Worm (Caenorhabditis elegans) whole organism, L3 larva: ENCODE data around the gene ttb-1.

Experiments
- R02D3.7 ChIP-seq: fragments of 150-350 bp; optimal IDR thresholded peaks from 2 replicates; lab custom pipeline; 2014; ENCODE audit warnings: missing biosample characterization, missing genetic modification characterization
- ZK546.5 ChIP-seq: sonication (generic microtip); optimal IDR thresholded peaks from 2 replicates; lab custom pipeline; 2017; ENCODE audit warnings: missing biosample characterization, missing genetic modification characterization
- aly-2 ChIP-seq: fragments of 150-350 bp; optimal IDR thresholded peaks from 2 replicates; lab custom pipeline; 2014; ENCODE audit warnings: missing biosample characterization, missing genetic modification characterization
- ceh-16 ChIP-seq: sonication (generic microtip); optimal IDR thresholded peaks from 2 replicates; lab custom pipeline; 2017; ENCODE audit warnings: missing biosample characterization, missing genetic modification characterization
- ceh-28 ChIP-seq: fragments of 150-350 bp; optimal IDR thresholded peaks from 2 replicates; lab custom pipeline; 2014; ENCODE audit warnings: missing biosample characterization, missing genetic modification reagents, missing genetic modification characterization
- ceh-82 ChIP-seq: fragments of 150-350 bp; optimal IDR thresholded peaks from 2 replicates; lab custom pipeline; 2014; ENCODE audit warnings: missing biosample characterization, missing genetic modification characterization
- ceh-9 ChIP-seq: sonication (generic microtip); optimal IDR thresholded peaks from 2 replicates; lab custom pipeline; 2018; ENCODE audit warnings: missing biosample characterization, missing genetic modification characterization
- daf-12 ChIP-seq: fragments of 150-350 bp; optimal IDR thresholded peaks from 2 replicates; lab custom pipeline; 2014; ENCODE audit warnings: missing biosample characterization, missing genetic modification reagents, missing genetic modification characterization
- egl-27 ChIP-seq: sonication (generic microtip); optimal IDR thresholded peaks from 4 replicates; lab custom pipeline; 2017; ENCODE audit warnings: missing biosample characterization, missing genetic modification reagents, missing genetic modification characterization
- egl-5 ChIP-seq: fragments of 150-350 bp; optimal IDR thresholded peaks from 2 replicates; lab custom pipeline; 2017; ENCODE audit warnings: missing biosample characterization, missing genetic modification reagents, missing genetic modification characterization, inconsistent platforms
- elt-1 ChIP-seq: fragments of 150-350 bp; optimal IDR thresholded peaks from 2 replicates; lab custom pipeline; 2014; ENCODE audit warnings: missing biosample characterization, missing genetic modification characterization
- elt-2 ChIP-seq: sonication (generic microtip); optimal IDR thresholded peaks from 2 replicates; lab custom pipeline; 2016; ENCODE audit warnings: missing genetic modification reagents, mild to moderate bottlenecking, missing genetic modification characterization, missing compliant biosample characterization
- elt-3 ChIP-seq, 3 experiments: fragments of 150-350 bp in 1 of 3; sonication (generic microtip) in 2 of 3; optimal IDR thresholded peaks; 2 replicates in 2 of 3; 4 replicates in 1 of 3; lab custom pipeline; 2014 to 2017; ENCODE audit warnings: missing biosample characterization in 3 of 3, missing genetic modification characterization in 3 of 3
- eor-1 ChIP-seq, 2 experiments: fragments of 150-350 bp; optimal IDR thresholded peaks; 2 replicates each; lab custom pipeline; 2014 to 2018; ENCODE audit warnings: missing biosample characterization in 2 of 2, missing genetic modification characterization in 2 of 2
- fkh-10 ChIP-seq: sonication (generic microtip); optimal IDR thresholded peaks from 2 replicates; lab custom pipeline; 2017; ENCODE audit warnings: missing biosample characterization, missing genetic modification reagents, missing genetic modification characterization
- fkh-2 ChIP-seq: fragments of 150-350 bp; optimal IDR thresholded peaks from 2 replicates; lab custom pipeline; 2014; ENCODE audit warnings: missing biosample characterization, missing genetic modification reagents, missing genetic modification characterization
- fos-1 ChIP-seq: fragments of 150-350 bp; optimal IDR thresholded peaks from 2 replicates; lab custom pipeline; 2014; ENCODE audit warnings: missing biosample characterization, missing genetic modification characterization
- hmg-11 ChIP-seq: sonication (generic microtip); optimal IDR thresholded peaks from 2 replicates; lab custom pipeline; 2016; ENCODE audit warnings: missing genetic modification characterization, missing compliant biosample characterization
- jun-1 ChIP-seq: fragments of 150-350 bp; optimal IDR thresholded peaks from 2 replicates; lab custom pipeline; 2014; ENCODE audit warnings: missing biosample characterization, missing genetic modification reagents, missing genetic modification characterization
- lin-15B ChIP-seq: fragments of 150-350 bp; optimal IDR thresholded peaks from 2 replicates; lab custom pipeline; 2014; ENCODE audit warnings: missing biosample characterization, missing genetic modification characterization
- lin-39 ChIP-seq: fragments of 150-350 bp; optimal IDR thresholded peaks from 2 replicates; lab custom pipeline; 2018; ENCODE audit warnings: missing biosample characterization, missing genetic modification reagents, missing genetic modification characterization
- lsy-12 ChIP-seq: sonication (generic microtip); optimal IDR thresholded peaks from 2 replicates; lab custom pipeline; 2016; ENCODE audit warnings: mild to moderate bottlenecking, missing genetic modification characterization, missing compliant biosample characterization
- mml-1 ChIP-seq: fragments of 150-350 bp; sonication (generic microtip); optimal IDR thresholded peaks from 3 replicates; lab custom pipeline; 2014; ENCODE audit warnings: missing biosample characterization, missing genetic modification characterization
- nfya-1 ChIP-seq: sonication (generic microtip); optimal IDR thresholded peaks from 2 replicates; lab custom pipeline; 2017; ENCODE audit warnings: missing genetic modification characterization, mild to moderate bottlenecking, missing compliant biosample characterization, antibody characterized with exemption, moderate library complexity; ENCODE audit not compliant: insufficient read depth
- nhr-12 ChIP-seq: fragments of 150-350 bp; optimal IDR thresholded peaks from 2 replicates; lab custom pipeline; 2014; ENCODE audit warnings: missing biosample characterization, missing genetic modification characterization
- nhr-23 ChIP-seq: fragments of 150-350 bp; optimal IDR thresholded peaks from 2 replicates; lab custom pipeline; 2014; ENCODE audit warnings: missing biosample characterization, missing genetic modification reagents, missing genetic modification characterization
- nhr-237 ChIP-seq: fragments of 150-350 bp; optimal IDR thresholded peaks from 2 replicates; lab custom pipeline; 2014; ENCODE audit warnings: missing biosample characterization, missing genetic modification characterization
- nhr-25 ChIP-seq: sonication (generic microtip); optimal IDR thresholded peaks from 2 replicates; lab custom pipeline; 2017; ENCODE audit warnings: missing biosample characterization, missing genetic modification characterization
- nhr-28 ChIP-seq: fragments of 150-350 bp; optimal IDR thresholded peaks from 2 replicates; lab custom pipeline; 2014; ENCODE audit warnings: missing biosample characterization, missing genetic modification characterization
- nhr-43 ChIP-seq: sonication (generic microtip); optimal IDR thresholded peaks from 2 replicates; lab custom pipeline; 2016; ENCODE audit warnings: mild to moderate bottlenecking, missing genetic modification characterization, missing compliant biosample characterization; ENCODE audit not compliant: poor library complexity, severe bottlenecking
- nhr-67 ChIP-seq: fragments of 150-350 bp; optimal IDR thresholded peaks from 2 replicates; lab custom pipeline; 2014; ENCODE audit warnings: missing biosample characterization, missing genetic modification characterization
- nhr-76 ChIP-seq: fragments of 150-350 bp; sonication (generic microtip); optimal IDR thresholded peaks from 5 replicates; lab custom pipeline; 2014; ENCODE audit warnings: missing biosample characterization, missing genetic modification characterization
- nhr-77 ChIP-seq: fragments of 150-350 bp; optimal IDR thresholded peaks from 2 replicates; lab custom pipeline; 2014; ENCODE audit warnings: missing biosample characterization, missing genetic modification characterization
- pha-4 ChIP-seq: fragments of 150-350 bp; optimal IDR thresholded peaks from 2 replicates; lab custom pipeline; 2014; ENCODE audit warnings: missing biosample characterization, missing genetic modification reagents, missing genetic modification characterization
- pqm-1 ChIP-seq: fragments of 150-350 bp; optimal IDR thresholded peaks from 2 replicates; lab custom pipeline; 2017; ENCODE audit warnings: missing biosample characterization, missing genetic modification characterization, inconsistent platforms
- sea-2 ChIP-seq: fragments of 150-350 bp; sonication (generic microtip); optimal IDR thresholded peaks from 4 replicates; lab custom pipeline; 2014; ENCODE audit warnings: missing biosample characterization, missing genetic modification reagents, missing genetic modification characterization
- skn-1 ChIP-seq: fragments of 150-350 bp; optimal IDR thresholded peaks from 2 replicates; lab custom pipeline; 2014; ENCODE audit warnings: missing biosample characterization, missing genetic modification characterization
- snpc-4 ChIP-seq: fragments of 150-350 bp; optimal IDR thresholded peaks from 2 replicates; lab custom pipeline; 2014; ENCODE audit warnings: missing biosample characterization, missing genetic modification characterization
- tbx-2 ChIP-seq: sonication (generic microtip); optimal IDR thresholded peaks from 2 replicates; lab custom pipeline; 2016; ENCODE audit warnings: mild to moderate bottlenecking, missing genetic modification characterization, missing compliant biosample characterization
- unc-39 ChIP-seq: sonication (generic microtip); optimal IDR thresholded peaks from 4 replicates; lab custom pipeline; 2017; ENCODE audit warnings: missing biosample characterization, missing genetic modification characterization
- unc-62 ChIP-seq: fragments of 150-350 bp; sonication (generic microtip); optimal IDR thresholded peaks from 4 replicates; lab custom pipeline; 2014; ENCODE audit warnings: missing biosample characterization, missing genetic modification reagents, missing genetic modification characterization
- zag-1 ChIP-seq: fragments of 150-350 bp; optimal IDR thresholded peaks from 2 replicates; lab custom pipeline; 2014; ENCODE audit warnings: missing biosample characterization, missing genetic modification characterization
- ztf-11 ChIP-seq: fragments of 150-350 bp; optimal IDR thresholded peaks from 2 replicates; lab custom pipeline; 2014; ENCODE audit warnings: missing biosample characterization, missing genetic modification characterization
- ztf-4 ChIP-seq: fragments of 150-350 bp; optimal IDR thresholded peaks from 2 replicates; lab custom pipeline; 2014; ENCODE audit warnings: missing biosample characterization, missing genetic modification characterization

Gene ttb-1

ce11 chrV:172110-172509 is 15.5 kb downstream of the ttb-1 start, which contains the start of gene cfap-36:
TSS of gene cfap-36 (minus strand) at chrV:172210.
- TF ChIP-seq nhr-77 (tag; lab: Kevin White, UChicago) (no peak), nhr-67 (tag; lab: Kevin White, UChicago) (no peak), nhr-43 (tag; lab: Kevin White, UChicago) (no peak), aly-2 (tag; lab: Kevin White, UChicago) (no peak), nhr-237 (tag; lab: Kevin White, UChicago) (no peak), daf-12 (no peak), nhr-28 (tag; lab: Kevin White, UChicago) (no peak), hmg-11 (tag; lab: Kevin White, UChicago) (no peak)

ce11 chrV:173437-173836 is 16.8 kb downstream of the ttb-1 start:
- TF ChIP-seq fkh-2 (tag; lab: Kevin White, UChicago) (no peak), nfya-1 (tag; lab: Kevin White, UChicago) (peak; percentile 8)

DNA sequence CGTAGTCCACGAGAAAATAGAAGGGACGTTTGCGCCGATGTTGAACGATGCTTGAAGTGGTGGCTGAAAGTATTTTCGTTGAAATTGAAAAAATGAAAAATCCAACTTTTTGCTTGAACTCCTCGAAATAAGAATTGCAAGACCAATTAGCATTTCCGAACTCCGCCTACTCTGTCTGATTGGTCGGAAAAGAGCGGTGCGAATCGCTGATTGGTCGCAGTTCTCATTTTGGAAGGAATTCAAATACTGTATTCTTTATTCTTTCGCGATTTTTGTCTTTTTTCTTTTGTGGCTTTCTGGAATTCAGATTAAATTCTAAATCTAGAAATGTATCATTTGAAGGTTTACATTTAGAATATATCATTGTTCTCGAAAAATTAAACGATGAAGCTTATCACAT is 17.9 kb downstream of the ttb-1 start:
- TF ChIP-seq nhr-28 (tag; lab: Kevin White, UChicago), result no peak
- peak; percentile 56 for TF ChIP-seq nfya-1 (tag; lab: Kevin White, UChicago)
- TF ChIP-seq, all 47 proteins: peak for 1

ce11 chrV:176870-177467 is 20.4 kb downstream of the ttb-1 start, which contains the start of gene cul-3:
TSS of gene cul-3 (plus strand) at chrV:177417.
- no peak for TF ChIP-seq fkh-2 (tag; lab: Kevin White, UChicago)
- no peak for TF ChIP-seq nhr-28 (tag; lab: Kevin White, UChicago)
- no peak for TF ChIP-seq nhr-12 (tag; lab: Kevin White, UChicago)
- TF ChIP-seq tbx-2, result no peak
- no peak for TF ChIP-seq ztf-4
- TF ChIP-seq nhr-43 (tag; lab: Kevin White, UChicago), result no peak
- TF ChIP-seq ceh-16 (tag; lab: Kevin White, UChicago), result no peak
- TF ChIP-seq snpc-4 (tag; lab: Kevin White, UChicago), result peak; percentile 26
- TF ChIP-seq eor-1 (tag; optimal IDR thresholded peaks at IDR 0.05; lab: Kevin White, UChicago), result no peak
- TF ChIP-seq egl-5 (tag; lab: Kevin White, UChicago), result no peak
- no peak for TF ChIP-seq unc-62
- no peak for TF ChIP-seq ceh-82 (tag; lab: Kevin White, UChicago)
- TF ChIP-seq pha-4 (tag; lab: Kevin White, UChicago), result peak; percentile 49
- no peak for TF ChIP-seq pqm-1 (tag; lab: Kevin White, UChicago)
- TF ChIP-seq skn-1 (tag; lab: Kevin White, UChicago), result no peak
- TF ChIP-seq daf-12, result no peak
- peak; percentile 44 for TF ChIP-seq nhr-25
- peak; percentile 60 for TF ChIP-seq lin-15B
- TF ChIP-seq fos-1 (tag; lab: Kevin White, UChicago), result no peak
- no peak for TF ChIP-seq nhr-76 (tag; lab: Kevin White, UChicago)
- no peak for TF ChIP-seq aly-2 (tag; lab: Kevin White, UChicago)
- TF ChIP-seq zag-1 (tag; lab: Kevin White, UChicago), result no peak
- TF ChIP-seq hmg-11 (tag; lab: Kevin White, UChicago), result peak; percentile 82
- TF ChIP-seq elt-1 (tag; lab: Kevin White, UChicago), result no peak
- TF ChIP-seq fkh-10 (GFP tag; lab: Kevin White, UChicago), result no peak
- TF ChIP-seq nhr-237 (tag; lab: Kevin White, UChicago), result no peak
- no peak for TF ChIP-seq egl-27 (tag; lab: Kevin White, UChicago)
- no peak for TF ChIP-seq ZK546.5 (tag; lab: Kevin White, UChicago)
- no peak for TF ChIP-seq nhr-67 (tag; lab: Kevin White, UChicago)
- TF ChIP-seq mml-1 (tag; lab: Kevin White, UChicago), result no peak
- TF ChIP-seq unc-39 (tag; lab: Kevin White, UChicago), result no peak
- peak; percentile 26 for TF ChIP-seq nhr-23 (tag; lab: Kevin White, UChicago)
- TF ChIP-seq R02D3.7 (tag; lab: Kevin White, UChicago), result peak; percentile 23
- TF ChIP-seq nfya-1 (tag; lab: Kevin White, UChicago), result peak; percentile 65
- TF ChIP-seq elt-2 (tag; lab: Kevin White, UChicago), result no peak
- TF ChIP-seq sea-2 (GFP tag; lab: Kevin White, UChicago), result no peak
- TF ChIP-seq ztf-11 (tag; lab: Kevin White, UChicago), result no peak
- no peak for TF ChIP-seq elt-3 (tag; optimal IDR thresholded peaks at IDR 0.05; lab: Kevin White, UChicago)
- TF ChIP-seq nhr-77 (tag; lab: Kevin White, UChicago), result no peak
- peak; percentile 42 for TF ChIP-seq ceh-28 (tag; lab: Kevin White, UChicago)
- TF ChIP-seq lin-39, result peak; percentile 30
- TF ChIP-seq ceh-9 (tag; lab: Kevin White, UChicago), result no peak
- TF ChIP-seq jun-1 (tag; lab: Kevin White, UChicago), result peak; percentile 45
- TF ChIP-seq lsy-12, result no peak
